Worm (Caenorhabditis elegans): ENCODE results near the gene srbc-45.

srbc-45 gene

DNA sequence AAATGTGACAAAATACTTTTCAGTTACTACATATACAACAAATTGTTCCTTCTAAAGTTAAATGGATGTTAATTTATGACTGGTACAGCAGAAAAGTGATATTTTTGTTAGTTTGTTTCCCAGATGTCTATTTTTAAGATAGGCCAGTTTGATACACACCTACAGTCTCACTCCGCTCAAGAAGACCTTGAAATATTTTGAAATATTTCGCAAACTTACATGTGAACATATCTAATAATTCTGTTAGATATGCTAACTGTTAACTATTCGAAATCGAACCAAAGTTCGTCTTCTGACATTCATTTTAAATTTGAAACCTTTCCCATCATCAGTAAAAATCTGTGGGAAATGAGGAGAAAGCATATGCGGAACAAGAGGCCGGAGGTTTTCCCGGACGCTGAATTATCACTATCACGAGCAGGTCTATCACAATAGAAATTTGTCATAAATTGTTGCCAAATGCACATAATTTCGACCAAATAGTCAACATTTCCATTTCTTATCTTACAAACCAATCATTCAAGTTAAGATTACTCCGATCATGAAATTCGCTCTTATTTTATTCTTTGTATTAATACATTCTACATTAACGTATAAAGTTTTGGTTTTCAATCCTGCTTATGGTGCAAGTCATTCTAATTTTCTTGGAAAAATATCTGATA, 16.5 kb downstream of the srbc-45 start, which contains the start of the genes ZC443.4 and ugt-18:
ZC443.4 (minus strand) TSS at position 95 of the 662 bp plus-strand sequence.
ugt-18 (plus strand) TSS at position 469 of the 662 bp plus-strand sequence.
- TF ChIP-seq lin-39 (tag; optimal IDR thresholded peaks at IDR 0.05) (no peak), spr-3 (GFP tag; optimal IDR thresholded peaks at IDR 0.05) (no peak), unc-62 (GFP tag; optimal IDR thresholded peaks at IDR 0.05 in 1 of 2) (peak in 1 of 2 experiments; percentile 63), unc-62 (tag; optimal IDR thresholded peaks at IDR 0.05) (no peak), pqm-1 (tag; optimal IDR thresholded peaks at IDR 0.05) (peak; percentile 60), ctbp-1 (GFP tag; IDR thresholded peaks at IDR 0.05) (no peak), nhr-28 (tag; optimal IDR thresholded peaks at IDR 0.05) (peak; percentile 62), daf-16 (GFP tag; optimal IDR thresholded peaks at IDR 0.05) (no peak), daf-16 (tag; optimal IDR thresholded peaks at IDR 0.05) (peak; percentile 28), nhr-77 (tag; optimal IDR thresholded peaks at IDR 0.05) (peak; percentile 56), aly-2 (tag; optimal IDR thresholded peaks at IDR 0.05) (no peak), mep-1 (tag; optimal IDR thresholded peaks at IDR 0.05) (no peak), nhr-25 (tag; optimal IDR thresholded peaks at IDR 0.05; ENCODE audit: borderline replicate concordance, insufficient read depth) (no peak), T20F7.1 (GFP tag; optimal IDR thresholded peaks at IDR 0.05) (no peak), dmd-6 (GFP tag; IDR thresholded peaks at IDR 0.05) (0 out of 2 replicates have a peak, but pooled peaks have one; percentile 10), cey-2 (tag; optimal IDR thresholded peaks at IDR 0.05; ENCODE audit: borderline replicate concordance, insufficient read depth) (no peak), lin-29 (GFP tag; IDR thresholded peaks at IDR 0.05) (no peak)

ce11 chrV:12822065-12822464, 18.7 kb downstream of the srbc-45 start:
- no peak for TF ChIP-seq mxl-2 (GFP tag; conservative IDR thresholded peaks at IDR 0.05)
- no peak for TF ChIP-seq ZK337.2 (GFP tag; IDR thresholded peaks at IDR 0.05)
- TF ChIP-seq hlh-11 (tag; optimal IDR thresholded peaks at IDR 0.05) = peak; percentile 53
- TF ChIP-seq lim-7 (GFP tag; IDR thresholded peaks at IDR 0.05) = no peak
- TF ChIP-seq ceh-44 (GFP tag; IDR thresholded peaks at IDR 0.05) = no peak
- TF ChIP-seq attf-4 (tag; optimal IDR thresholded peaks at IDR 0.05) = no peak
- TF ChIP-seq nhr-6 (tag; optimal IDR thresholded peaks at IDR 0.05) = no peak
- peak; percentile 77 for TF ChIP-seq nhr-28 (tag; optimal IDR thresholded peaks at IDR 0.05)
- TF ChIP-seq D1046.2 (GFP tag; IDR thresholded peaks at IDR 0.05) = no peak
- no peak for TF ChIP-seq ceh-20 (GFP tag; IDR thresholded peaks at IDR 0.05)
- TF ChIP-seq set-16 (GFP tag; IDR thresholded peaks at IDR 0.05) = no peak
- TF ChIP-seq daf-16 (GFP tag; optimal IDR thresholded peaks at IDR 0.05) = no peak
- peak; percentile 11 for TF ChIP-seq daf-16 (tag; optimal IDR thresholded peaks at IDR 0.05)
- TF ChIP-seq jun-1 (tag; optimal IDR thresholded peaks at IDR 0.05) = no peak
- no peak for TF ChIP-seq fos-1 (tag; optimal IDR thresholded peaks at IDR 0.05)
- TF ChIP-seq dmd-6 (GFP tag; IDR thresholded peaks at IDR 0.05) = peak; percentile 73
- no peak for TF ChIP-seq ctbp-1 (GFP tag; IDR thresholded peaks at IDR 0.05)
- TF ChIP-seq dve-1 (tag; optimal IDR thresholded peaks at IDR 0.05; ENCODE audit: insufficient read depth) = peak; percentile 15
- TF ChIP-seq egl-43 (GFP tag; IDR thresholded peaks at IDR 0.05) = no peak
- TF ChIP-seq T20F7.1 (GFP tag; optimal IDR thresholded peaks at IDR 0.05) = no peak
- no peak for TF ChIP-seq nhr-10 (tag; optimal IDR thresholded peaks at IDR 0.05)
- no peak for TF ChIP-seq nhr-42 (GFP tag; IDR thresholded peaks at IDR 0.05)
- TF ChIP-seq cey-2 (tag; optimal IDR thresholded peaks at IDR 0.05; ENCODE audit: borderline replicate concordance, insufficient read depth) = no peak
- TF ChIP-seq snpc-1.2 (GFP tag; IDR thresholded peaks at IDR 0.05) = no peak
- no peak for TF ChIP-seq nhr-76 (tag; optimal IDR thresholded peaks at IDR 0.05)
- no peak for TF ChIP-seq Y5F2A.4 (GFP tag; optimal IDR thresholded peaks at IDR 0.05)
- no peak for TF ChIP-seq Y75B8A.6 (GFP tag; IDR thresholded peaks at IDR 0.05)
- TF ChIP-seq zip-2 (tag; optimal IDR thresholded peaks at IDR 0.05) = no peak
- TF ChIP-seq skn-1 (tag; optimal IDR thresholded peaks at IDR 0.05) = no peak
- no peak for TF ChIP-seq rbr-2 (tag; optimal IDR thresholded peaks at IDR 0.05)
- no peak for TF ChIP-seq pha-4 (GFP tag; IDR thresholded peaks at IDR 0.05)
- TF ChIP-seq pha-4 (tag; optimal IDR thresholded peaks at IDR 0.05) = no peak
- no peak for TF ChIP-seq duxl-1 (tag; optimal IDR thresholded peaks at IDR 0.05; ENCODE audit: poor library complexity)
- no peak for TF ChIP-seq hlh-30 (tag; optimal IDR thresholded peaks at IDR 0.05; ENCODE audit: insufficient read depth)
- TF ChIP-seq F44E2.7 (GFP tag; IDR thresholded peaks at IDR 0.05) = no peak
- TF ChIP-seq pqm-1 (tag; optimal IDR thresholded peaks at IDR 0.05) = peak; percentile 54
- no peak for TF ChIP-seq vab-7 (GFP tag; IDR thresholded peaks at IDR 0.05)
